Fruit fly (Drosophila melanogaster) whole organism, embryonic: ENCODE results near the gene syd.
A peak's percentile ranks its signal among the peaks of the same experiment; 100 is the strongest.

Experiments used
- Awh ChIP-seq: fragments of 200-800 bp; sonication (Bioruptor generic); IDR thresholded peaks from 2 replicates; pipeline ENCODE4, ENCODE4 v1.3.6; 2022; ENCODE audit warnings: missing biosample characterization, missing genetic modification characterization
- B-H1 ChIP-seq: fragments of 200-800 bp; sonication (Bioruptor generic); IDR thresholded peaks from 3 replicates; pipeline ENCODE4 v1.3.6; 2022; ENCODE audit warnings: missing biosample characterization, missing genetic modification characterization
- C15 ChIP-seq: fragments of 200-800 bp; sonication (Bioruptor generic); IDR thresholded peaks from 3 replicates; pipeline ENCODE4 v1.3.6; 2022; ENCODE audit warnings: missing biosample characterization, missing genetic modification characterization
- CG10267 ChIP-seq: fragments of 200-800 bp; sonication (Bioruptor generic); optimal IDR thresholded peaks from 2 replicates; lab custom pipeline; 2018; ENCODE audit warnings: missing biosample characterization, mild to moderate bottlenecking, missing genetic modification characterization, moderate library complexity
- CG10321 ChIP-seq: fragments of 200-800 bp; sonication (Bioruptor generic); IDR thresholded peaks from 2 replicates; pipeline ENCODE4 v1.3.6; 2022; ENCODE audit warnings: missing biosample characterization, missing genetic modification characterization
- CG11398 ChIP-seq: fragments of 200-800 bp; sonication (Bioruptor generic); optimal IDR thresholded peaks from 2 replicates; lab custom pipeline; 2016; ENCODE audit warnings: missing biosample characterization, missing genetic modification characterization
- CG14860 ChIP-seq: fragments of 200-800 bp; sonication (Bioruptor generic); IDR thresholded peaks from 3 replicates; pipeline ENCODE4 v1.3.6; 2022; ENCODE audit warnings: missing biosample characterization, missing genetic modification characterization; ENCODE audit not compliant: partially characterized antibody
- CG17361 ChIP-seq: fragments of 200-800 bp; sonication (Bioruptor generic); IDR thresholded peaks from 3 replicates; pipeline ENCODE4 v1.3.6; 2022; ENCODE audit warnings: missing biosample characterization, missing genetic modification characterization
- CG17912 ChIP-seq: fragments of 200-800 bp; sonication (Bioruptor generic); optimal IDR thresholded peaks from 2 replicates; lab custom pipeline; 2018; ENCODE audit warnings: missing biosample characterization, mild to moderate bottlenecking, missing genetic modification characterization
- CG2129 ChIP-seq: fragments of 200-800 bp; sonication (Bioruptor generic); IDR thresholded peaks from 2 replicates; pipeline ENCODE4 v1.3.6; 2022; ENCODE audit warnings: missing biosample characterization, missing genetic modification characterization; ENCODE audit not compliant: partially characterized antibody
- CG30403 ChIP-seq: fragments of 200-800 bp; sonication (Bioruptor generic); optimal IDR thresholded peaks from 3 replicates; lab custom pipeline; 2016; ENCODE audit warnings: missing biosample characterization, missing genetic modification characterization
- CG30431 ChIP-seq: fragments of 200-800 bp; sonication (Bioruptor generic); optimal IDR thresholded peaks from 2 replicates; lab custom pipeline; 2017; ENCODE audit warnings: missing biosample characterization, missing genetic modification characterization
- CG31224 ChIP-seq: fragments of 200-800 bp; sonication (Bioruptor generic); IDR thresholded peaks from 2 replicates; pipeline ENCODE4 v1.3.6; 2022; ENCODE audit warnings: missing biosample characterization, missing genetic modification characterization
- CG3838 ChIP-seq: fragments of 200-800 bp; sonication (Bioruptor generic); optimal IDR thresholded peaks from 3 replicates; lab custom pipeline; 2016; ENCODE audit warnings: missing biosample characterization, missing genetic modification characterization
- CG42726 ChIP-seq: fragments of 200-800 bp; sonication (Bioruptor generic); IDR thresholded peaks from 2 replicates; pipeline ENCODE4 v1.3.6; 2022; ENCODE audit warnings: missing biosample characterization, missing genetic modification characterization; ENCODE audit not compliant: partially characterized antibody
- CG4360 ChIP-seq: fragments of 200-800 bp; sonication (Bioruptor generic); IDR thresholded peaks from 2 replicates; pipeline ENCODE4 v1.3.6; 2022; ENCODE audit warnings: missing biosample characterization, missing genetic modification characterization
- CG4617 ChIP-seq: fragments of 200-800 bp; sonication (Bioruptor generic); optimal IDR thresholded peaks from 3 replicates; lab custom pipeline; 2016; ENCODE audit warnings: missing biosample characterization, missing genetic modification characterization, borderline replicate concordance
- CG7271 ChIP-seq: fragments of 200-800 bp; sonication (Bioruptor generic); optimal IDR thresholded peaks from 2 replicates; lab custom pipeline; 2018; ENCODE audit warnings: missing biosample characterization, mild to moderate bottlenecking, missing genetic modification characterization, moderate library complexity
- CG7556 ChIP-seq: fragments of 200-800 bp; sonication (Bioruptor generic); optimal IDR thresholded peaks from 2 replicates; lab custom pipeline; 2017; ENCODE audit warnings: missing biosample characterization, mild to moderate bottlenecking, missing genetic modification characterization
- CG8359 ChIP-seq: fragments of 200-800 bp; sonication (Bioruptor generic); optimal IDR thresholded peaks from 2 replicates; lab custom pipeline; 2017; ENCODE audit warnings: missing biosample characterization, mild to moderate bottlenecking, missing genetic modification characterization, borderline replicate concordance
- CoRest ChIP-seq: fragments of 200-800 bp; sonication (Bioruptor generic); optimal IDR thresholded peaks from 3 replicates; lab custom pipeline; 2018; ENCODE audit warnings: missing biosample characterization, mild to moderate bottlenecking, missing genetic modification characterization, moderate library complexity
- E2f2 ChIP-seq: fragments of 200-800 bp; sonication (Bioruptor generic); IDR thresholded peaks from 2 replicates; pipeline ENCODE4 v1.3.6; 2022; ENCODE audit warnings: missing biosample characterization, missing genetic modification characterization
- Gug ChIP-seq: fragments of 200-800 bp; sonication (Bioruptor generic); IDR thresholded peaks from 4 replicates; pipeline ENCODE4 v1.3.6; 2022; ENCODE audit warnings: missing biosample characterization, missing genetic modification characterization
- Jarid2 ChIP-seq: fragments of 200-800 bp; sonication (Bioruptor generic); optimal IDR thresholded peaks from 3 replicates; lab custom pipeline; 2017; ENCODE audit warnings: mild to moderate bottlenecking, missing biosample characterization, missing genetic modification reagents, missing genetic modification characterization
- Lim3 ChIP-seq: fragments of 200-800 bp; sonication (Bioruptor generic); IDR thresholded peaks from 2 replicates; pipeline ENCODE4 v1.3.6; 2022; ENCODE audit warnings: missing biosample characterization, missing genetic modification characterization
- NC2β ChIP-seq: fragments of 200-800 bp; sonication (Bioruptor generic); optimal IDR thresholded peaks from 2 replicates; lab custom pipeline; 2016; ENCODE audit warnings: missing biosample characterization, missing genetic modification characterization
- Nf-YA ChIP-seq: fragments of 200-800 bp; sonication (Bioruptor generic); IDR thresholded peaks from 2 replicates; pipeline ENCODE4 v1.3.6; 2022; ENCODE audit warnings: missing biosample characterization, missing genetic modification characterization
- Nf-YC ChIP-seq: fragments of 200-800 bp; optimal IDR thresholded peaks from 3 replicates; lab custom pipeline; 2019; ENCODE audit warnings: missing biosample characterization, mild to moderate bottlenecking, missing genetic modification characterization, moderate library complexity
- NfI ChIP-seq: fragments of 200-800 bp; sonication (Bioruptor generic); optimal IDR thresholded peaks from 3 replicates; lab custom pipeline; 2018; ENCODE audit warnings: missing biosample characterization, mild to moderate bottlenecking, missing genetic modification characterization, moderate library complexity
- Oaz ChIP-seq: fragments of 200-800 bp; sonication (Bioruptor generic); IDR thresholded peaks from 2 replicates; pipeline ENCODE4 v1.3.6; 2022; ENCODE audit warnings: missing biosample characterization, missing genetic modification characterization
- Opbp ChIP-seq: fragments of 200-800 bp; sonication (Bioruptor generic); IDR thresholded peaks from 3 replicates; pipeline ENCODE4 v1.3.6; 2022; ENCODE audit warnings: missing biosample characterization, missing genetic modification characterization; ENCODE audit not compliant: partially characterized antibody
- Sry-δ ChIP-seq: fragments of 200-800 bp; sonication (Bioruptor generic); optimal IDR thresholded peaks from 2 replicates; lab custom pipeline; 2016; ENCODE audit warnings: missing biosample characterization, missing genetic modification characterization
- ab ChIP-seq: fragments of 200-800 bp; sonication (Bioruptor generic); optimal IDR thresholded peaks from 2 replicates; lab custom pipeline; 2016; ENCODE audit warnings: missing biosample characterization, missing genetic modification characterization
- al ChIP-seq: fragments of 200-800 bp; sonication (Bioruptor generic); IDR thresholded peaks from 2 replicates; pipeline ENCODE4 v1.3.6; 2022; ENCODE audit warnings: missing biosample characterization, missing genetic modification characterization
- aop ChIP-seq: fragments of 200-800 bp; sonication (Bioruptor generic); IDR thresholded peaks from 2 replicates; pipeline ENCODE4 v1.3.6; 2022; ENCODE audit warnings: missing biosample characterization, missing genetic modification characterization
- br ChIP-seq: fragments of >200 bp; optimal IDR thresholded peaks from 2 replicates; lab custom pipeline; 2017
- chn ChIP-seq: fragments of 200-800 bp; sonication (Bioruptor generic); optimal IDR thresholded peaks from 2 replicates; lab custom pipeline; 2016; ENCODE audit warnings: missing biosample characterization, missing genetic modification characterization
- crc ChIP-seq: fragments of 200-800 bp; sonication (Bioruptor generic); optimal IDR thresholded peaks from 2 replicates; lab custom pipeline; 2016; ENCODE audit warnings: missing biosample characterization, missing genetic modification characterization
- danr ChIP-seq: fragments of 200-800 bp; sonication (Bioruptor generic); IDR thresholded peaks from 2 replicates; pipeline ENCODE4 v1.3.6; 2022; ENCODE audit warnings: missing biosample characterization, missing genetic modification characterization
- dimm ChIP-seq: fragments of 200-800 bp; sonication (Bioruptor generic); IDR thresholded peaks from 2 replicates; pipeline ENCODE4 v1.3.6; 2022; ENCODE audit warnings: missing biosample characterization, missing genetic modification characterization
- fd3F ChIP-seq: fragments of 200-800 bp; sonication (Bioruptor generic); optimal IDR thresholded peaks from 2 replicates; lab custom pipeline; 2018; ENCODE audit warnings: missing biosample characterization, mild to moderate bottlenecking, missing genetic modification characterization, moderate library complexity
- grau ChIP-seq: fragments of 200-800 bp; optimal IDR thresholded peaks from 3 replicates; lab custom pipeline; 2019; ENCODE audit warnings: missing biosample characterization, mild to moderate bottlenecking, missing genetic modification characterization, moderate library complexity
- her ChIP-seq: fragments of 200-800 bp; sonication (Bioruptor generic); optimal IDR thresholded peaks from 2 replicates; lab custom pipeline; 2016; ENCODE audit warnings: missing biosample characterization, missing genetic modification characterization
- mld ChIP-seq: fragments of 200-800 bp; sonication (Bioruptor generic); IDR thresholded peaks from 3 replicates; pipeline ENCODE4 v1.3.6; 2022; ENCODE audit warnings: missing biosample characterization, missing genetic modification characterization; ENCODE audit not compliant: partially characterized antibody
- row ChIP-seq: fragments of 200-800 bp; sonication (Bioruptor generic); IDR thresholded peaks from 3 replicates; pipeline ENCODE4 v1.3.6; 2022; ENCODE audit warnings: missing biosample characterization, missing genetic modification characterization
- sob ChIP-seq: fragments of 200-800 bp; sonication (Bioruptor generic); IDR thresholded peaks from 2 replicates; pipeline ENCODE4 v1.3.6; 2022; ENCODE audit warnings: missing biosample characterization, missing genetic modification characterization
- tin ChIP-seq: fragments of 200-800 bp; sonication (Bioruptor generic); optimal IDR thresholded peaks from 3 replicates; lab custom pipeline; 2016; ENCODE audit warnings: missing biosample characterization, missing genetic modification characterization
- tna ChIP-seq: fragments of 200-800 bp; sonication (Bioruptor generic); IDR thresholded peaks from 2 replicates; pipeline ENCODE4 v1.3.6; 2022; ENCODE audit warnings: missing biosample characterization, missing genetic modification characterization; ENCODE audit not compliant: partially characterized antibody
- vnd ChIP-seq: fragments of 200-800 bp; sonication (Bioruptor generic); IDR thresholded peaks from 3 replicates; pipeline ENCODE4 v1.3.6; 2022; ENCODE audit warnings: missing biosample characterization, missing genetic modification characterization; ENCODE audit not compliant: partially characterized antibody
- vvl ChIP-seq: fragments of 200-800 bp; sonication (Bioruptor generic); IDR thresholded peaks from 2 replicates; pipeline ENCODE4 v1.3.6; 2022; ENCODE audit warnings: missing biosample characterization, missing genetic modification characterization
- wek ChIP-seq: fragments of 200-800 bp; sonication (Bioruptor generic); optimal IDR thresholded peaks from 3 replicates; lab custom pipeline; 2018; ENCODE audit warnings: missing biosample characterization, mild to moderate bottlenecking, missing genetic modification characterization, moderate library complexity
- zfh2 ChIP-seq: fragments of 200-800 bp; sonication (Bioruptor generic); optimal IDR thresholded peaks from 2 replicates; lab custom pipeline; 2016; ENCODE audit warnings: missing biosample characterization, missing genetic modification characterization

syd gene

dm6 chr3L:7882105-7882504, 53.8 kb downstream of the syd start (continued):
- TF ChIP-seq dimm (GFP tag; lab: Robert Waterston, UW) (no peak), mld (no peak), Gug (GFP tag; lab: Robert Waterston, UW) (no peak), C15 (peak; percentile 37; the same call in 1 of the 3 replicates), Nf-YA (peak; percentile 44), wek (GFP tag; lab: Kevin White, UChicago) (peak; percentile 51), Oaz (GFP tag; lab: Robert Waterston, UW) (no peak), row (GFP tag; lab: Robert Waterston, UW) (no peak), CG42726 (GFP tag; lab: Robert Waterston, UW) (no peak), CG30431 (GFP tag; lab: Kevin White, UChicago) (no peak), Jarid2 (GFP tag; lab: Kevin White, UChicago) (peak; percentile 16), NC2β (no peak), al (GFP tag; lab: Robert Waterston, UW) (no peak), Lim3 (GFP tag; lab: Robert Waterston, UW) (no peak), tna (no peak), vvl (no peak), CG10321 (peak; percentile 57; the same call in 1 of the 2 replicates), danr (no peak), CG2129 (no peak), sob (GFP tag; lab: Robert Waterston, UW) (peak; percentile 67), CG3838 (GFP tag; lab: Kevin White, UChicago) (peak; percentile 59), fd3F (GFP tag; lab: Kevin White, UChicago) (peak; percentile 93), CG7271 (peak; percentile 38), chn (GFP tag; lab: Kevin White, UChicago) (no peak), crc (GFP tag; lab: Kevin White, UChicago) (no peak), zfh2 (GFP tag; lab: Kevin White, UChicago) (no peak), CG17912 (peak; percentile 32), CG31224 (GFP tag; lab: Robert Waterston, UW) (no peak), Nf-YC (tag; lab: Kevin White, UChicago) (peak; percentile 21), CG4617 (GFP tag; lab: Kevin White, UChicago) (no peak), CoRest (peak; percentile 76), CG14860 (GFP tag; lab: Robert Waterston, UW) (no peak), CG11398 (peak; percentile 67), B-H1 (GFP tag; lab: Robert Waterston, UW) (no peak; the same call in 2 of the 3 replicates), CG8359 (GFP tag; lab: Kevin White, UChicago) (peak; percentile 35), grau (tag; lab: Kevin White, UChicago) (peak; percentile 56), Sry-δ (peak; percentile 18), NfI (GFP tag; lab: Kevin White, UChicago) (peak; percentile 66), Awh (GFP tag; lab: Robert Waterston, UW) (peak; percentile 36; the same call in 1 of the 2 replicates), E2f2 (GFP tag; lab: Robert Waterston, UW) (peak; percentile 52), CG17361 (GFP tag; lab: Robert Waterston, UW) (peak; percentile 29; the same call in 1 of the 3 replicates), Opbp (GFP tag; lab: Robert Waterston, UW) (no peak), aop (GFP tag; lab: Robert Waterston, UW) (no peak), CG7556 (GFP tag; lab: Kevin White, UChicago) (peak; percentile 64), ab (no peak), vnd (GFP tag; lab: Robert Waterston, UW) (no peak), her (peak; percentile 25), CG4360 (GFP tag; lab: Robert Waterston, UW) (no peak), CG30403 (GFP tag; lab: Kevin White, UChicago) (no peak), CG10267 (tag; lab: Kevin White, UChicago) (peak; percentile 1), tin (no peak), br (lab: Kevin White, UChicago) (no peak)
